Worm (Caenorhabditis elegans) whole organism, young adult: ENCODE results near the gene F14B8.5.

Experiments used
- B0019.2 ChIP-seq: fragments of 200-800 bp; sonication (Bioruptor generic); conservative IDR thresholded peaks from 2 replicates; pipeline ENCODE4 v1.3.6; 2022; ENCODE audit warnings: missing genetic modification reagents, missing genetic modification characterization, missing compliant biosample characterization
- B0261.1 ChIP-seq: sonication (generic microtip); optimal IDR thresholded peaks from 2 replicates; lab custom pipeline; 2016; ENCODE audit warnings: mild to moderate bottlenecking, missing genetic modification characterization, moderate library complexity, missing compliant biosample characterization
- B0336.3 ChIP-seq: fragments of 200-800 bp; sonication (Bioruptor generic); IDR thresholded peaks from 2 replicates; pipeline ENCODE4 v1.3.6; 2022; ENCODE audit warnings: missing genetic modification characterization, missing compliant biosample characterization
- C17E4.6 ChIP-seq: fragments of 200-800 bp; sonication (Bioruptor generic); IDR thresholded peaks from 2 replicates; pipeline ENCODE4 v1.3.6; 2022; ENCODE audit warnings: missing genetic modification reagents, missing genetic modification characterization, missing compliant biosample characterization
- F23B12.7 ChIP-seq: sonication (generic microtip); optimal IDR thresholded peaks from 2 replicates; lab custom pipeline; 2017; ENCODE audit warnings: missing genetic modification characterization, mild to moderate bottlenecking, missing compliant biosample characterization, antibody characterized with exemption, moderate library complexity; ENCODE audit not compliant: insufficient read depth
- F33H1.4 ChIP-seq: fragments of 200-800 bp; sonication (Bioruptor generic); IDR thresholded peaks from 2 replicates; pipeline ENCODE4 v1.3.6; 2022; ENCODE audit warnings: missing genetic modification reagents, missing genetic modification characterization, missing compliant biosample characterization
- F39B2.1 ChIP-seq: fragments of 200-800 bp; sonication (Bioruptor generic); IDR thresholded peaks from 2 replicates; pipeline ENCODE4 v1.3.6; 2022; ENCODE audit warnings: missing genetic modification reagents, missing genetic modification characterization, missing compliant biosample characterization
- T07F8.4 ChIP-seq: sonication (generic microtip); optimal IDR thresholded peaks from 2 replicates; lab custom pipeline; 2016; ENCODE audit warnings: mild to moderate bottlenecking, missing genetic modification characterization, moderate library complexity, missing compliant biosample characterization
- T26A5.8 ChIP-seq: sonication (generic microtip); optimal IDR thresholded peaks from 2 replicates; lab custom pipeline; 2016; ENCODE audit warnings: missing genetic modification characterization, missing compliant biosample characterization
- Y53G8AR.9 ChIP-seq: fragments of 200-800 bp; sonication (Bioruptor generic); conservative IDR thresholded peaks from 2 replicates; pipeline ENCODE4 v1.3.6; 2022; ENCODE audit warnings: missing genetic modification reagents, missing genetic modification characterization, missing compliant biosample characterization
- Y56A3A.18 ChIP-seq: fragments of 200-800 bp; sonication (Bioruptor generic); IDR thresholded peaks from 2 replicates; pipeline ENCODE4 v1.3.6; 2022; ENCODE audit warnings: missing genetic modification reagents, missing genetic modification characterization, missing compliant biosample characterization
- ZK185.1 ChIP-seq: sonication (generic microtip); optimal IDR thresholded peaks from 2 replicates; lab custom pipeline; 2016; ENCODE audit warnings: mild to moderate bottlenecking, missing genetic modification characterization, missing compliant biosample characterization; ENCODE audit not compliant: poor library complexity, severe bottlenecking
- attf-5 ChIP-seq: fragments of 200-800 bp; sonication (Bioruptor generic); optimal IDR thresholded peaks from 2 replicates; lab custom pipeline; 2018; ENCODE audit warnings: mild to moderate bottlenecking, missing genetic modification characterization, missing compliant biosample characterization
- cebp-2 ChIP-seq: fragments of 200-800 bp; sonication (Bioruptor generic); IDR thresholded peaks from 2 replicates; pipeline ENCODE4 v1.3.6; 2022; ENCODE audit warnings: missing genetic modification characterization, missing compliant biosample characterization
- ceh-27 ChIP-seq: fragments of 200-800 bp; sonication (Bioruptor generic); optimal IDR thresholded peaks from 2 replicates; lab custom pipeline; 2018; ENCODE audit warnings: mild to moderate bottlenecking, missing genetic modification characterization, moderate library complexity, missing compliant biosample characterization
- ceh-58 ChIP-seq: fragments of 200-800 bp; sonication (Bioruptor generic); IDR thresholded peaks from 2 replicates; pipeline ENCODE4 v1.3.6; 2022; ENCODE audit warnings: missing genetic modification characterization, missing compliant biosample characterization
- dpff-1 ChIP-seq: sonication (generic microtip); optimal IDR thresholded peaks from 2 replicates; lab custom pipeline; 2017; ENCODE audit warnings: mild to moderate bottlenecking, missing genetic modification characterization, missing compliant biosample characterization
- egl-44 ChIP-seq: fragments of 200-800 bp; sonication (Bioruptor generic); IDR thresholded peaks from 2 replicates; pipeline ENCODE4 v1.3.6; 2022; ENCODE audit warnings: missing genetic modification reagents, missing genetic modification characterization, missing compliant biosample characterization
- ekl-4 ChIP-seq: fragments of 200-800 bp; sonication (Bioruptor generic); IDR thresholded peaks from 2 replicates; pipeline ENCODE4 v1.3.6; 2022; ENCODE audit warnings: missing genetic modification reagents, missing genetic modification characterization, missing compliant biosample characterization
- hmg-1.2 ChIP-seq: fragments of 200-800 bp; sonication (Bioruptor generic); IDR thresholded peaks from 2 replicates; pipeline ENCODE4 v1.3.6; 2022; ENCODE audit warnings: missing genetic modification reagents, missing genetic modification characterization, missing compliant biosample characterization
- let-607 ChIP-seq, 2 experiments: fragments of 200-800 bp in 1 of 2; sonication (Bioruptor generic) in 1 of 2; sonication (generic microtip) in 1 of 2; optimal IDR thresholded peaks; 2 replicates each; lab custom pipeline; 2016 to 2018; ENCODE audit warnings: mild to moderate bottlenecking in 2 of 2, missing compliant biosample characterization in 2 of 2, missing genetic modification characterization in 2 of 2, moderate library complexity in 2 of 2, missing genotype in 1 of 2
- lin-26 ChIP-seq: fragments of 200-800 bp; sonication (Bioruptor generic); IDR thresholded peaks from 2 replicates; pipeline ENCODE4 v1.3.6; 2022; ENCODE audit warnings: missing genetic modification reagents, missing genetic modification characterization, missing compliant biosample characterization
- lin-54 ChIP-seq: fragments of 200-800 bp; sonication (Bioruptor generic); optimal IDR thresholded peaks from 2 replicates; lab custom pipeline; 2018; ENCODE audit warnings: mild to moderate bottlenecking, missing genetic modification characterization, missing compliant biosample characterization
- madf-10 ChIP-seq: sonication (generic microtip); optimal IDR thresholded peaks from 2 replicates; lab custom pipeline; 2016; ENCODE audit warnings: mild to moderate bottlenecking, missing genetic modification characterization, missing compliant biosample characterization
- mcd-1 ChIP-seq: fragments of 200-800 bp; sonication (Bioruptor generic); IDR thresholded peaks from 2 replicates; pipeline ENCODE4 v1.3.6; 2022; ENCODE audit warnings: missing genetic modification reagents, missing genetic modification characterization, missing compliant biosample characterization
- nfya-2 ChIP-seq: fragments of 200-800 bp; sonication (Bioruptor generic); IDR thresholded peaks from 2 replicates; pipeline ENCODE4 v1.3.6; 2022; ENCODE audit warnings: missing genetic modification reagents, missing genetic modification characterization, missing compliant biosample characterization
- nhr-179 ChIP-seq: sonication (generic microtip); optimal IDR thresholded peaks from 2 replicates; lab custom pipeline; 2016; ENCODE audit warnings: mild to moderate bottlenecking, missing genetic modification characterization, missing compliant biosample characterization
- nhr-27 ChIP-seq: fragments of 200-800 bp; sonication (Bioruptor generic); optimal IDR thresholded peaks from 2 replicates; lab custom pipeline; 2018; ENCODE audit warnings: mild to moderate bottlenecking, missing genetic modification characterization, moderate library complexity, missing compliant biosample characterization
- nhr-90 ChIP-seq: sonication (generic microtip); optimal IDR thresholded peaks from 2 replicates; lab custom pipeline; 2016; ENCODE audit warnings: missing genotype, mild to moderate bottlenecking, missing genetic modification characterization, missing compliant biosample characterization
- sea-2 ChIP-seq: fragments of 200-800 bp; sonication (Bioruptor generic); IDR thresholded peaks from 2 replicates; pipeline ENCODE4 v1.3.6; 2022; ENCODE audit warnings: missing genetic modification characterization, missing compliant biosample characterization
- snpc-1.3 ChIP-seq: sonication (generic microtip); optimal IDR thresholded peaks from 2 replicates; lab custom pipeline; 2017; ENCODE audit warnings: missing genetic modification characterization, mild to moderate bottlenecking, missing compliant biosample characterization, antibody characterized with exemption, moderate library complexity, missing genotype, missing genetic modification reagents; ENCODE audit not compliant: insufficient read depth
- sptf-2 ChIP-seq: fragments of 200-800 bp; sonication (Bioruptor generic); optimal IDR thresholded peaks from 2 replicates; lab custom pipeline; 2018; ENCODE audit warnings: mild to moderate bottlenecking, missing genetic modification characterization, missing compliant biosample characterization
- unc-130 ChIP-seq: sonication (generic microtip); optimal IDR thresholded peaks from 2 replicates; lab custom pipeline; 2016; ENCODE audit warnings: missing genetic modification reagents, missing genetic modification characterization, missing compliant biosample characterization
- xnd-1 ChIP-seq: sonication (generic microtip); optimal IDR thresholded peaks from 2 replicates; lab custom pipeline; 2016; ENCODE audit warnings: missing genotype, missing genetic modification reagents, missing genetic modification characterization, missing compliant biosample characterization
- ztf-25 ChIP-seq: fragments of 200-800 bp; sonication (Bioruptor generic); IDR thresholded peaks from 2 replicates; pipeline ENCODE4 v1.3.6; 2022; ENCODE audit warnings: missing genetic modification reagents, missing genetic modification characterization, missing compliant biosample characterization

The F14B8.5 gene

ce11 chrX:6959534-6959933, 31.0 kb upstream of the F14B8.5 start:
- TF ChIP-seq cebp-2 (GFP tag; lab: Robert Waterston, UW) (no peak), attf-5 (GFP tag; lab: Kevin White, UChicago) (no peak), Y56A3A.18 (GFP tag; lab: Robert Waterston, UW) (no peak), sptf-2 (GFP tag; lab: Kevin White, UChicago) (no peak), snpc-1.3 (tag; lab: Kevin White, UChicago) (no peak), nhr-90 (tag; lab: Kevin White, UChicago) (no peak), mcd-1 (no peak), egl-44 (GFP tag; lab: Robert Waterston, UW) (no peak), C17E4.6 (GFP tag; lab: Robert Waterston, UW) (no peak), nfya-2 (no peak), dpff-1 (tag; lab: Kevin White, UChicago) (no peak), nhr-27 (no peak)

DNA sequence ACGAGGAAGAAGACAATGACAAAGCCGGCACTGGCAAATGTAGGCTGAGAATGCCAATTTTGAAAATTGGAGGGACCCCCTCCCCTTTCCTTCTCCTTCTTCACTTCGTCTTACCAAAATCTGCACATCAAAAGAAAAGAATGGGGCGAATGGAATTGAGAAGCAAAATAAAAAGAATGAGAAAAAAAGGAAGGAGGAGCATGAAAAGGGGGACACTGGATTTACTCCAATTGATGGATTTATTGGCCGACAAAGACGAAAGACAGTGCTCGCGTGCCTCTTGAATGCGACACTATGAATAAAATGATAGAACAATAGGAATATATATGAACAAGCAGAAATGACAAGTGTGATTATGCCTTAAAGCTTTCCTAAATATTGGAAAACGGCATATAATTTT, 30.4 kb upstream of the F14B8.5 start:
- TF ChIP-seq Y53G8AR.9 (GFP tag; lab: Robert Waterston, UW) (no peak), ceh-27 (GFP tag; lab: Kevin White, UChicago) (peak; percentile 10)

DNA sequence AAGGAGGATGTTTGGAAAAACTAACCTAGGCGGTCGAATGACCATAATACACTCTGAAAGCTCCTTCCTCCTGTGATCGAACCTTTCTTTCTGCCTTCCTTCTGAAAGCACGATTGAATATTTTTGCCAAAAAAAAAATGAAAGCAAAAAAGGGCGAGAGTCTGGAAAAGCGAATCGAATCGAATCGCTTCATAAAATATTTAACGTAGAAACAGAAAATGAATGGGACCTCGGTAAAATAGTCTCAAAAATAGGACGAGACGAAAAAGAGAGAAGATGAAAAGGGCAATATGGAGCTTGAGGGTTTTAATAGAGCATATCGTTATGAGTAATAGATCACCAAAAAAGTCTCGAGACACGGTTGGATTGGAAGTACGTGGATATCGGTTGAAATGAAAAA, 27.8 kb upstream of the F14B8.5 start, which contains the start of gene inx-1:
Gene inx-1, minus strand, starts transcription at position 101 of the 400 bp plus-strand sequence.
- no peak for TF ChIP-seq C17E4.6 (GFP tag; lab: Robert Waterston, UW)
- TF ChIP-seq nfya-2 = no peak
- no peak for TF ChIP-seq ceh-58 (GFP tag; lab: Robert Waterston, UW)
- no peak for TF ChIP-seq F33H1.4 (GFP tag; lab: Robert Waterston, UW)
- TF ChIP-seq lin-26 (GFP tag; lab: Robert Waterston, UW) = no peak
- TF ChIP-seq ztf-25 = no peak
- TF ChIP-seq T26A5.8 (tag; lab: Kevin White, UChicago) = no peak
- no peak for TF ChIP-seq xnd-1
- TF ChIP-seq B0261.1 (tag; lab: Kevin White, UChicago) = no peak
- no peak for TF ChIP-seq madf-10 (tag; lab: Kevin White, UChicago)

DNA sequence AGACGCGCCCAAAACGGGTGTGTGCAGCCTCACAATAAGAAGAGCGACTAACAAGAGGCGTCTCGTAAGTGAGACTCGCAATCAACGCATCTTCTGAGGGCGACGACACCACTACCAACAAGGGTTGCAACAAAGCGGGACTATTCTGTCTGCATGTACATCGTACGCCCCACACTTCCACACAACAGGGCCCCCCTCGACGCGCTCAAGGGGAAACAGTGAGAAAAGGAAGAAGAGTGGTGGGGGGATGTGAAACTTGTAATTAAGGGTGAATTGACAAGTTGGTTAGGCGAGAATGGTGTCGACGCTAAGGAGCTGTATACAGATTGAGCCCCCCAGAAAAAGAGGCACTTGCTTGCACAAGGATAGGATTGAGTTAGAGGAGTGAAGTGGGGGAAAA, 24.8 kb upstream of the F14B8.5 start:
- no peak for TF ChIP-seq F39B2.1
- no peak for TF ChIP-seq T07F8.4 (tag; lab: Kevin White, UChicago)
- no peak for TF ChIP-seq ceh-58 (GFP tag; lab: Robert Waterston, UW)
- no peak for TF ChIP-seq let-607 (tag; optimal IDR thresholded peaks at IDR 0.05; lab: Kevin White, UChicago)
- TF ChIP-seq B0019.2 = no peak
- no peak for TF ChIP-seq sea-2 (GFP tag; lab: Robert Waterston, UW)
- no peak for TF ChIP-seq dpff-1 (tag; lab: Kevin White, UChicago)
- TF ChIP-seq nhr-179 (tag; lab: Kevin White, UChicago) = no peak
- TF ChIP-seq lin-54 = no peak
- TF ChIP-seq ekl-4 (GFP tag; lab: Robert Waterston, UW) = no peak
- no peak for TF ChIP-seq ZK185.1 (tag; lab: Kevin White, UChicago)
- no peak for TF ChIP-seq unc-130 (GFP tag; lab: Kevin White, UChicago)
- TF ChIP-seq B0336.3 (GFP tag; lab: Robert Waterston, UW) = no peak
- no peak for TF ChIP-seq F23B12.7 (tag; lab: Kevin White, UChicago)
- no peak for TF ChIP-seq hmg-1.2 (GFP tag; lab: Robert Waterston, UW)
